Worm (Caenorhabditis elegans) whole organism, late embryonic: Measurements from ENCODE around the gene srw-67.

Source experiments
- C08G9.2 ChIP-seq: sonication (generic microtip); optimal IDR thresholded peaks from 2 replicates; lab custom pipeline; 2016; ENCODE audit warnings: mild to moderate bottlenecking, missing genetic modification characterization, moderate library complexity, missing compliant biosample characterization
- C38D4.7 ChIP-seq: fragments of 200-800 bp; sonication (Bioruptor generic); optimal IDR thresholded peaks from 2 replicates; lab custom pipeline; 2018; ENCODE audit warnings: mild to moderate bottlenecking, missing genetic modification characterization, moderate library complexity, missing compliant biosample characterization
- F13H6.1 ChIP-seq: sonication (generic microtip); optimal IDR thresholded peaks from 2 replicates; lab custom pipeline; 2016; ENCODE audit warnings: missing genetic modification characterization, missing compliant biosample characterization
- K02D7.2 ChIP-seq: sonication (generic microtip); optimal IDR thresholded peaks from 2 replicates; lab custom pipeline; 2017; ENCODE audit warnings: mild to moderate bottlenecking, missing genetic modification characterization, missing compliant biosample characterization
- K09A11.1 ChIP-seq: sonication (generic microtip); optimal IDR thresholded peaks from 2 replicates; lab custom pipeline; 2017; ENCODE audit warnings: antibody characterized with exemption, mild to moderate bottlenecking, missing genetic modification characterization, missing compliant biosample characterization; ENCODE audit not compliant: insufficient read depth
- T23F11.4 ChIP-seq: fragments of 200-800 bp; sonication (Bioruptor generic); optimal IDR thresholded peaks from 2 replicates; lab custom pipeline; 2018; ENCODE audit warnings: mild to moderate bottlenecking, missing genetic modification characterization, missing compliant biosample characterization
- ahr-1 ChIP-seq: sonication (generic microtip); optimal IDR thresholded peaks from 2 replicates; lab custom pipeline; 2016; ENCODE audit warnings: missing genetic modification characterization, missing compliant biosample characterization
- ama-1 ChIP-seq: fragments of 150-350 bp; optimal IDR thresholded peaks from 2 replicates; lab custom pipeline; 2014
- ceh-14 ChIP-seq: sonication (generic microtip); optimal IDR thresholded peaks from 2 replicates; lab custom pipeline; 2016; ENCODE audit warnings: missing genotype, missing genetic modification characterization, missing compliant biosample characterization
- ceh-18 ChIP-seq: sonication (generic microtip); optimal IDR thresholded peaks from 2 replicates; lab custom pipeline; 2016; ENCODE audit warnings: missing genetic modification characterization, missing compliant biosample characterization
- ceh-19 ChIP-seq: fragments of 200-800 bp; sonication (Bioruptor generic); optimal IDR thresholded peaks from 2 replicates; lab custom pipeline; 2018; ENCODE audit warnings: mild to moderate bottlenecking, missing genetic modification characterization, missing compliant biosample characterization
- ceh-22 ChIP-seq: sonication (generic microtip); optimal IDR thresholded peaks from 2 replicates; lab custom pipeline; 2017; ENCODE audit warnings: missing biosample characterization, missing genetic modification characterization
- ceh-30 ChIP-seq: fragments of 150-350 bp; optimal IDR thresholded peaks from 2 replicates; lab custom pipeline; 2014; ENCODE audit warnings: missing biosample characterization, missing genetic modification characterization
- ceh-34 ChIP-seq: sonication (generic microtip); optimal IDR thresholded peaks from 2 replicates; lab custom pipeline; 2016; ENCODE audit warnings: mild to moderate bottlenecking, missing genetic modification characterization, missing compliant biosample characterization
- ceh-6 ChIP-seq: fragments of 200-800 bp; sonication (Bioruptor generic); optimal IDR thresholded peaks from 2 replicates; lab custom pipeline; 2018; ENCODE audit warnings: mild to moderate bottlenecking, missing genetic modification characterization, missing compliant biosample characterization
- che-1 ChIP-seq: sonication (generic microtip); optimal IDR thresholded peaks from 2 replicates; lab custom pipeline; 2016; ENCODE audit warnings: mild to moderate bottlenecking, missing genetic modification characterization, missing compliant biosample characterization
- dmd-4 ChIP-seq: sonication (generic microtip); optimal IDR thresholded peaks from 2 replicates; lab custom pipeline; 2016; ENCODE audit warnings: borderline replicate concordance, missing genetic modification characterization, missing compliant biosample characterization
- elt-2 ChIP-seq: sonication (generic microtip); optimal IDR thresholded peaks from 2 replicates; lab custom pipeline; 2016; ENCODE audit warnings: missing genetic modification reagents, missing genetic modification characterization, missing compliant biosample characterization
- ets-4 ChIP-seq: sonication (generic microtip); optimal IDR thresholded peaks from 2 replicates; lab custom pipeline; 2016; ENCODE audit warnings: missing genetic modification characterization, missing compliant biosample characterization
- eyg-1 ChIP-seq: sonication (generic microtip); optimal IDR thresholded peaks from 2 replicates; lab custom pipeline; 2016; ENCODE audit warnings: missing genotype, missing genetic modification characterization, missing compliant biosample characterization
- fax-1 ChIP-seq: sonication (generic microtip); optimal IDR thresholded peaks from 2 replicates; lab custom pipeline; 2016; ENCODE audit warnings: missing genotype, missing genetic modification characterization, missing compliant biosample characterization
- fkh-6 ChIP-seq: sonication (generic microtip); optimal IDR thresholded peaks from 2 replicates; lab custom pipeline; 2016; ENCODE audit warnings: missing genetic modification characterization, missing compliant biosample characterization
- gmeb-2 ChIP-seq: sonication (generic microtip); optimal IDR thresholded peaks from 2 replicates; lab custom pipeline; 2016; ENCODE audit warnings: missing genetic modification characterization, inconsistent platforms, missing compliant biosample characterization
- hlh-13 ChIP-seq: fragments of 200-800 bp; sonication (Bioruptor generic); optimal IDR thresholded peaks from 2 replicates; lab custom pipeline; 2018; ENCODE audit warnings: mild to moderate bottlenecking, missing genetic modification characterization, missing compliant biosample characterization
- lim-6 ChIP-seq: sonication (generic microtip); optimal IDR thresholded peaks from 2 replicates; lab custom pipeline; 2016; ENCODE audit warnings: missing genetic modification characterization, missing compliant biosample characterization
- mec-3 ChIP-seq: sonication (generic microtip); optimal IDR thresholded peaks from 2 replicates; lab custom pipeline; 2016; ENCODE audit warnings: borderline replicate concordance, missing genetic modification characterization, missing compliant biosample characterization
- nfya-1 ChIP-seq: sonication (generic microtip); optimal IDR thresholded peaks from 2 replicates; lab custom pipeline; 2017; ENCODE audit warnings: missing genetic modification characterization, mild to moderate bottlenecking, missing compliant biosample characterization, antibody characterized with exemption, moderate library complexity
- nhr-11 ChIP-seq: fragments of 150-350 bp; optimal IDR thresholded peaks from 2 replicates; lab custom pipeline; 2014; ENCODE audit warnings: missing biosample characterization, missing genetic modification characterization
- odd-2 ChIP-seq: sonication (generic microtip); optimal IDR thresholded peaks from 2 replicates; lab custom pipeline; 2017; ENCODE audit warnings: antibody characterized with exemption, mild to moderate bottlenecking, missing genetic modification characterization, missing compliant biosample characterization
- pag-3 ChIP-seq: sonication (generic microtip); optimal IDR thresholded peaks from 2 replicates; lab custom pipeline; 2016; ENCODE audit warnings: missing compliant biosample characterization, missing genetic modification characterization, borderline replicate concordance
- pat-9 ChIP-seq: fragments of 200-800 bp; sonication (Bioruptor generic); optimal IDR thresholded peaks from 2 replicates; lab custom pipeline; 2018; ENCODE audit warnings: mild to moderate bottlenecking, missing genetic modification characterization, moderate library complexity, missing compliant biosample characterization
- pros-1 ChIP-seq: fragments of 150-350 bp; optimal IDR thresholded peaks from 2 replicates; lab custom pipeline; 2014; ENCODE audit warnings: missing biosample characterization, missing genetic modification reagents, missing genetic modification characterization
- ref-2 ChIP-seq: sonication (generic microtip); optimal IDR thresholded peaks from 2 replicates; lab custom pipeline; 2016; ENCODE audit warnings: missing genetic modification characterization, missing compliant biosample characterization
- rnt-1 ChIP-seq: sonication (generic microtip); optimal IDR thresholded peaks from 2 replicates; lab custom pipeline; 2016; ENCODE audit warnings: missing genetic modification characterization, missing compliant biosample characterization
- sdc-2 ChIP-seq: sonication (generic microtip); optimal IDR thresholded peaks from 2 replicates; lab custom pipeline; 2016; ENCODE audit warnings: missing genotype, missing genetic modification characterization, missing compliant biosample characterization
- sox-2 ChIP-seq: fragments of 200-800 bp; sonication (Bioruptor generic); IDR thresholded peaks from 2 replicates; pipeline ENCODE4 v1.3.6; 2022; ENCODE audit warnings: missing genetic modification reagents, missing genetic modification characterization, missing compliant biosample characterization
- sox-4 ChIP-seq: sonication (generic microtip); optimal IDR thresholded peaks from 2 replicates; lab custom pipeline; 2017; ENCODE audit warnings: mild to moderate bottlenecking, missing genetic modification characterization, inconsistent platforms, missing compliant biosample characterization
- syd-9 ChIP-seq: sonication (generic microtip); optimal IDR thresholded peaks from 2 replicates; lab custom pipeline; 2016; ENCODE audit warnings: mild to moderate bottlenecking, missing genetic modification characterization, moderate library complexity, missing compliant biosample characterization
- tbx-2 ChIP-seq: sonication (generic microtip); optimal IDR thresholded peaks from 2 replicates; lab custom pipeline; 2016; ENCODE audit warnings: missing genetic modification characterization, missing compliant biosample characterization
- tbx-7 ChIP-seq: sonication (generic microtip); optimal IDR thresholded peaks from 2 replicates; lab custom pipeline; 2016; ENCODE audit warnings: missing genotype, missing genetic modification characterization, missing compliant biosample characterization
- ttx-3 ChIP-seq: sonication (generic microtip); optimal IDR thresholded peaks from 2 replicates; lab custom pipeline; 2016; ENCODE audit warnings: missing genetic modification reagents, missing genetic modification characterization, missing compliant biosample characterization
- unc-3 ChIP-seq, 2 experiments: fragments of 200-800 bp in 1 of 2; sonication (Bioruptor generic) in 1 of 2; sonication (generic microtip) in 1 of 2; conservative IDR thresholded peaks in 1 of 2; optimal IDR thresholded peaks in 1 of 2; 2 replicates each; pipeline versions ENCODE4 v1.3.6 to Lab custom; 2016 to 2022; ENCODE audit warnings: missing compliant biosample characterization in 2 of 2, missing genetic modification characterization in 2 of 2, missing genetic modification reagents in 1 of 2
- unc-42 ChIP-seq: sonication (generic microtip); optimal IDR thresholded peaks from 2 replicates; lab custom pipeline; 2016; ENCODE audit warnings: missing genotype, missing genetic modification characterization, missing compliant biosample characterization
- unc-55 ChIP-seq: sonication (generic microtip); optimal IDR thresholded peaks from 2 replicates; lab custom pipeline; 2017; ENCODE audit warnings: missing biosample characterization, missing genetic modification reagents, missing genetic modification characterization
- unc-86 ChIP-seq: sonication (generic microtip); optimal IDR thresholded peaks from 2 replicates; lab custom pipeline; 2016; ENCODE audit warnings: missing genetic modification characterization, missing compliant biosample characterization
- zip-5 ChIP-seq: sonication (generic microtip); optimal IDR thresholded peaks from 2 replicates; lab custom pipeline; 2016; ENCODE audit warnings: missing genetic modification characterization, missing compliant biosample characterization
- ztf-16 ChIP-seq: sonication (generic microtip); optimal IDR thresholded peaks from 2 replicates; lab custom pipeline; 2017; ENCODE audit warnings: missing genetic modification characterization, missing compliant biosample characterization

The srw-67 gene

DNA sequence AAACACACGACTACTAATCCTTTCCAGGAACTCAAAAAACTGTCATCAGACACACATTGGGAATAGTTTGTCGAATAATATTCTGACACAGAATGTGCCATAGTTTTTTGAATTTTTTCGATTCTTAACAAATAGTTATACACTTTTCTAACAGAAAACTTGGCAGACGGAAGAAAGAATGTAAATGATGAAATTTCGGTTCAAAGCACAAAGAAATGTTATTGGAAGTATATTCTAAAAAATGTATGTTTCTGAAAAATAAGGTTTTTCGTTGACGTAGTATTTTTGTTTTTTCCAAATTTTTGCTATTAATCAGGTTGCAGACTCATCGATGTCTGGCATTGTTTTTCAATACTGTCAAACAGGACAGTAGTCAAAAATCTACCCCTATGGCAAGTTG lies 43.4 kb downstream of the srw-67 start, which contains the start of gene srh-92:
Gene srh-92 (minus strand): TSS at position 101 of the 400 bp plus-strand sequence.
- TF ChIP-seq eyg-1 (tag; lab: Kevin White, UChicago) = no peak
- TF ChIP-seq che-1 (tag; lab: Kevin White, UChicago) = no peak
- no peak for TF ChIP-seq odd-2 (tag; lab: Kevin White, UChicago)
- TF ChIP-seq unc-55 (GFP tag; lab: Kevin White, UChicago) = no peak
- TF ChIP-seq tbx-2 (tag; lab: Kevin White, UChicago) = no peak
- TF ChIP-seq nhr-11 (tag; lab: Kevin White, UChicago) = no peak
- TF ChIP-seq unc-3 (GFP tag; conservative IDR thresholded peaks at IDR 0.05; lab: Robert Waterston, UW) = no peak
- no peak for TF ChIP-seq unc-3 (tag; optimal IDR thresholded peaks at IDR 0.05; lab: Kevin White, UChicago)
- TF ChIP-seq ref-2 (tag; lab: Kevin White, UChicago) = no peak

DNA sequence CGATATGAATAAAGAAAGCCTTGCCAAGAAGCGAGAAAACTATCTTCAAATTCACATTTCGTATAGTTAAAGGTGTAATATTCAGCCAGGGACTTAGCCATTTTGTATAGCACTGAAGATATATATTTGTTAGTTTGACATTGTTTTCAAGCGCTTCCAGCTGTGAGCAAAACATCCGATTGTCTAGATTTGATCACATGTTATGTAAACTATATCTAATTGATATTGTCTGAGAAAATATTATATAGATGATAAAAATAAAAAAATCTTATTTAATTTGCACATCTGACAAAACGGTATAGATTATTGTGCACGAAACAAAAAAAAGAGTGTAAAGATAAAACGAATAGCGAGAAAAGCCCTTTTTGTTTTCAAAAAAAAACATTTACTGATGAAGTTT lies 47.2 kb downstream of the srw-67 start, which contains the start of gene srh-89:
Gene srh-89 (minus strand): TSS at position 101 of the 400 bp plus-strand sequence.
- TF ChIP-seq sox-2 (GFP tag; lab: Robert Waterston, UW) (no peak), ceh-22 (tag; lab: Kevin White, UChicago) (no peak), ceh-6 (no peak), unc-86 (tag; lab: Kevin White, UChicago) (no peak)

DNA sequence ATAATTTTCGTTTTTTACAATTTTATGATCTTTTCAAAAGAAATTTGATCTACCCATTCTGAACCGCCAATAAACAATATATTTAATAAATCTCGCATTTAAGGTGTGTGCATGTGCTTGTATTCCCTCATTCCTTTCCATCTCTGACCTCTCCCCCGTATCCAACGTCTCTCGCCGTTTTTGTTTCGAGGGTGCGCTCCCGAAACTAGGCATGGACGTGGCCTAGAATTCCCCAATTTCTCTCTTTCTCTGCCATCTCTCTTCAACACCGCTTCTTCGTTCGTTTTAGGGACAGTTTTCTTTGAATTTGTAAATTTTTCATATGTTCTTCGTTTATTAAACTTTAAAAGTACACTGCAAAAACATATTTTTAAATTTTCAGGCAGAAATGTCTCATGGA lies 48.0 kb downstream of the srw-67 start, which contains the start of gene F25E5.1:
Gene F25E5.1 (plus strand): TSS at position 376 of the 400 bp plus-strand sequence.
- no peak for TF ChIP-seq che-1 (tag; lab: Kevin White, UChicago)
- peak; percentile 15 for TF ChIP-seq unc-86 (tag; lab: Kevin White, UChicago)
- TF ChIP-seq ceh-30 (tag; lab: Kevin White, UChicago) = no peak
- TF ChIP-seq nhr-11 (tag; lab: Kevin White, UChicago) = no peak
- peak; percentile 47 for TF ChIP-seq sdc-2 (tag; lab: Kevin White, UChicago)
- TF ChIP-seq zip-5 (tag; lab: Kevin White, UChicago) = peak; percentile 42
- TF ChIP-seq ets-4 (tag; lab: Kevin White, UChicago) = peak; percentile 78
- TF ChIP-seq pag-3 (tag; lab: Kevin White, UChicago) = peak; percentile 18
- peak; percentile 81 for TF ChIP-seq C08G9.2 (tag; lab: Kevin White, UChicago)
- TF ChIP-seq pat-9 = no peak
- peak; percentile 80 for TF ChIP-seq tbx-2 (tag; lab: Kevin White, UChicago)
- TF ChIP-seq C38D4.7 (GFP tag; lab: Kevin White, UChicago) = no peak
- no peak for TF ChIP-seq ztf-16 (tag; lab: Kevin White, UChicago)
- TF ChIP-seq lim-6 (tag; lab: Kevin White, UChicago) = peak; percentile 46
- TF ChIP-seq eyg-1 (tag; lab: Kevin White, UChicago) = peak; percentile 53
- TF ChIP-seq tbx-7 (tag; lab: Kevin White, UChicago) = peak; percentile 53
- peak; percentile 53 for TF ChIP-seq fkh-6 (tag; lab: Kevin White, UChicago)
- no peak for TF ChIP-seq ahr-1
- no peak for TF ChIP-seq ceh-19 (GFP tag; lab: Kevin White, UChicago)
- peak; percentile 67 for TF ChIP-seq ceh-34 (tag; lab: Kevin White, UChicago)
- TF ChIP-seq ttx-3 (tag; lab: Kevin White, UChicago) = no peak
- TF ChIP-seq F13H6.1 (tag; lab: Kevin White, UChicago) = peak; percentile 25
- TF ChIP-seq rnt-1 (tag; lab: Kevin White, UChicago) = peak; percentile 80
- TF ChIP-seq odd-2 (tag; lab: Kevin White, UChicago) = no peak
- TF ChIP-seq dmd-4 (tag; lab: Kevin White, UChicago) = peak; percentile 27
- peak; percentile 70 for TF ChIP-seq nfya-1 (tag; lab: Kevin White, UChicago)
- no peak for TF ChIP-seq mec-3 (tag; lab: Kevin White, UChicago)
- TF ChIP-seq elt-2 (tag; lab: Kevin White, UChicago) = peak; percentile 30
- peak; percentile 25 for TF ChIP-seq gmeb-2 (tag; lab: Kevin White, UChicago)
- no peak for TF ChIP-seq hlh-13 (GFP tag; lab: Kevin White, UChicago)
- TF ChIP-seq pros-1 = peak; percentile 11
- no peak for TF ChIP-seq ama-1 (lab: Kevin White, UChicago)
- TF ChIP-seq T23F11.4 (GFP tag; lab: Kevin White, UChicago) = no peak
- TF ChIP-seq ceh-18 (tag; lab: Kevin White, UChicago) = peak; percentile 30
- TF ChIP-seq unc-42 (tag; lab: Kevin White, UChicago) = peak; percentile 61
- TF ChIP-seq ceh-14 (tag; lab: Kevin White, UChicago) = peak; percentile 70
- TF ChIP-seq fax-1 (tag; lab: Kevin White, UChicago) = peak; percentile 15
- no peak for TF ChIP-seq sox-4 (tag; lab: Kevin White, UChicago)
- no peak for TF ChIP-seq syd-9 (tag; lab: Kevin White, UChicago)
- no peak for TF ChIP-seq K02D7.2
- TF ChIP-seq K09A11.1 (tag; lab: Kevin White, UChicago) = no peak
